Worm (Caenorhabditis elegans) whole organism, L4 larva: Measurements from ENCODE around the gene T12D8.5.

Experiments
- D1046.2 ChIP-seq: fragments of 200-800 bp; sonication (Bioruptor generic); IDR thresholded peaks from 2 replicates; pipeline ENCODE4 v1.3.6; 2022; ENCODE audit warnings: missing genetic modification characterization, missing compliant biosample characterization
- T20F7.1 ChIP-seq: fragments of 200-800 bp; sonication (Bioruptor generic); optimal IDR thresholded peaks from 2 replicates; lab custom pipeline; 2018; ENCODE audit warnings: mild to moderate bottlenecking, missing genetic modification characterization, missing compliant biosample characterization
- T26A8.4 ChIP-seq: fragments of 200-800 bp; sonication (Bioruptor generic); IDR thresholded peaks from 2 replicates; pipeline ENCODE4 v1.3.6; 2022; ENCODE audit warnings: missing genetic modification characterization, missing compliant biosample characterization
- Y105C5A.15 ChIP-seq: fragments of 200-800 bp; sonication (Bioruptor generic); IDR thresholded peaks from 2 replicates; pipeline ENCODE4 v1.3.6; 2022; ENCODE audit warnings: missing genetic modification characterization, missing compliant biosample characterization
- ZK546.5 ChIP-seq, 2 experiments: sonication (generic microtip); optimal IDR thresholded peaks; 2 replicates each; lab custom pipeline; 2017; ENCODE audit warnings: missing biosample characterization in 2 of 2, missing genetic modification characterization in 2 of 2
- aha-1 ChIP-seq: fragments of 150-350 bp; peaks from one replicate; lab custom pipeline; 2014; ENCODE audit warnings: missing biosample characterization, missing genetic modification characterization
- arid-1 ChIP-seq: fragments of 200-800 bp; sonication (Bioruptor generic); conservative IDR thresholded peaks from 2 replicates; pipeline ENCODE4 v1.3.6; 2022; ENCODE audit warnings: missing genetic modification reagents, missing genetic modification characterization, missing compliant biosample characterization
- attf-4 ChIP-seq: sonication (generic microtip); optimal IDR thresholded peaks from 3 replicates; lab custom pipeline; 2017; ENCODE audit warnings: missing biosample characterization, missing genetic modification characterization
- ceh-28 ChIP-seq: fragments of 150-350 bp; optimal IDR thresholded peaks from 2 replicates; lab custom pipeline; 2014; ENCODE audit warnings: missing biosample characterization, missing genetic modification reagents, missing genetic modification characterization
- ceh-82 ChIP-seq: sonication (generic microtip); optimal IDR thresholded peaks from 2 replicates; lab custom pipeline; 2017; ENCODE audit warnings: missing biosample characterization, missing genetic modification characterization
- ces-1 ChIP-seq: fragments of 150-350 bp; sonication (generic microtip); optimal IDR thresholded peaks from 4 replicates; lab custom pipeline; 2014; ENCODE audit warnings: missing biosample characterization, missing genetic modification reagents, missing genetic modification characterization
- ctbp-1 ChIP-seq: fragments of 200-800 bp; sonication (Bioruptor generic); IDR thresholded peaks from 2 replicates; pipeline ENCODE4 v1.3.6; 2022; ENCODE audit warnings: missing genetic modification reagents, missing genetic modification characterization, missing compliant biosample characterization
- daf-16 ChIP-seq, 3 experiments: sonication (generic microtip); optimal IDR thresholded peaks; 2 replicates each; lab custom pipeline; 2016 to 2017; ENCODE audit warnings: missing genetic modification characterization in 3 of 3, missing genetic modification reagents in 3 of 3, mild to moderate bottlenecking in 2 of 3, missing compliant biosample characterization in 2 of 3, missing biosample characterization in 1 of 3, moderate library complexity in 1 of 3
- daf-8 ChIP-seq: fragments of 200-800 bp; sonication (Bioruptor generic); IDR thresholded peaks from 2 replicates; pipeline ENCODE4 v1.3.6; 2022; ENCODE audit warnings: missing genetic modification characterization, missing compliant biosample characterization
- dmd-6 ChIP-seq: fragments of 200-800 bp; sonication (Bioruptor generic); IDR thresholded peaks from 2 replicates; pipeline ENCODE4 v1.3.6; 2022; ENCODE audit warnings: missing genetic modification reagents, missing genetic modification characterization, missing compliant biosample characterization
- dpl-1 ChIP-seq: fragments of 150-350 bp; optimal IDR thresholded peaks from 2 replicates; lab custom pipeline; 2014; ENCODE audit warnings: missing biosample characterization, missing genetic modification reagents, missing genetic modification characterization
- duxl-1 ChIP-seq: sonication (generic microtip); optimal IDR thresholded peaks from 2 replicates; lab custom pipeline; 2016; ENCODE audit warnings: mild to moderate bottlenecking, missing genetic modification characterization, moderate library complexity, missing compliant biosample characterization; ENCODE audit not compliant: poor library complexity
- dve-1 ChIP-seq: sonication (generic microtip); optimal IDR thresholded peaks from 2 replicates; lab custom pipeline; 2017; ENCODE audit warnings: antibody characterized with exemption, mild to moderate bottlenecking, missing genetic modification characterization, missing compliant biosample characterization; ENCODE audit not compliant: insufficient read depth
- fkh-10 ChIP-seq: fragments of 150-350 bp; optimal IDR thresholded peaks from 2 replicates; lab custom pipeline; 2014; ENCODE audit warnings: missing biosample characterization, missing genetic modification reagents, missing genetic modification characterization
- gei-8 ChIP-seq: fragments of 200-800 bp; sonication (Bioruptor generic); optimal IDR thresholded peaks from 2 replicates; lab custom pipeline; 2018; ENCODE audit warnings: mild to moderate bottlenecking, missing genetic modification characterization, missing compliant biosample characterization
- hlh-11 ChIP-seq: fragments of 200-800 bp; sonication (Bioruptor generic); optimal IDR thresholded peaks from 2 replicates; lab custom pipeline; 2018; ENCODE audit warnings: mild to moderate bottlenecking, missing genetic modification characterization, missing compliant biosample characterization
- hlh-30 ChIP-seq: sonication (generic microtip); optimal IDR thresholded peaks from 2 replicates; lab custom pipeline; 2017; ENCODE audit warnings: antibody characterized with exemption, mild to moderate bottlenecking, missing genetic modification characterization, missing compliant biosample characterization; ENCODE audit not compliant: insufficient read depth
- hmg-1.1 ChIP-seq: fragments of 200-800 bp; sonication (Bioruptor generic); IDR thresholded peaks from 2 replicates; pipeline ENCODE4 v1.3.6; 2022; ENCODE audit warnings: missing genetic modification reagents, missing genetic modification characterization, missing compliant biosample characterization
- jun-1 ChIP-seq: fragments of 150-350 bp; optimal IDR thresholded peaks from 2 replicates; lab custom pipeline; 2014; ENCODE audit warnings: missing biosample characterization, missing genetic modification reagents, missing genetic modification characterization
- lim-7 ChIP-seq: fragments of 200-800 bp; sonication (Bioruptor generic); IDR thresholded peaks from 2 replicates; pipeline ENCODE4 v1.3.6; 2022; ENCODE audit warnings: missing genetic modification characterization, missing compliant biosample characterization
- lin-1 ChIP-seq: fragments of 200-800 bp; sonication (Bioruptor generic); IDR thresholded peaks from 2 replicates; pipeline ENCODE4 v1.3.6; 2022; ENCODE audit warnings: missing genetic modification reagents, missing genetic modification characterization, missing compliant biosample characterization
- lin-13 ChIP-seq: fragments of 150-350 bp; optimal IDR thresholded peaks from 2 replicates; lab custom pipeline; 2014; ENCODE audit warnings: missing biosample characterization, missing genetic modification reagents, missing genetic modification characterization
- lin-15B ChIP-seq: fragments of 150-350 bp; sonication (generic microtip); optimal IDR thresholded peaks from 3 replicates; lab custom pipeline; 2014; ENCODE audit warnings: missing biosample characterization, missing genetic modification characterization
- lin-38 ChIP-seq: fragments of 200-800 bp; sonication (Bioruptor generic); IDR thresholded peaks from 2 replicates; pipeline ENCODE4 v1.3.6; 2022; ENCODE audit warnings: missing genetic modification reagents, missing genetic modification characterization, missing compliant biosample characterization
- lin-39 ChIP-seq: fragments of 150-350 bp; optimal IDR thresholded peaks from 2 replicates; lab custom pipeline; 2014; ENCODE audit warnings: missing biosample characterization, missing genetic modification reagents, missing genetic modification characterization
- lir-3 ChIP-seq: sonication (generic microtip); optimal IDR thresholded peaks from 2 replicates; lab custom pipeline; 2016; ENCODE audit warnings: mild to moderate bottlenecking, missing genetic modification characterization, missing compliant biosample characterization
- madf-5 ChIP-seq, 2 experiments: fragments of 200-800 bp; sonication (Bioruptor generic); IDR thresholded peaks; 2 replicates each; pipeline ENCODE4 v1.3.6; 2022; ENCODE audit warnings: missing compliant biosample characterization in 2 of 2, missing genetic modification characterization in 2 of 2
- madf-9 ChIP-seq: fragments of 200-800 bp; sonication (Bioruptor generic); conservative IDR thresholded peaks from 2 replicates; pipeline ENCODE4 v1.3.6; 2022; ENCODE audit warnings: missing genetic modification reagents, missing genetic modification characterization, missing compliant biosample characterization
- mdl-1 ChIP-seq, 2 experiments: fragments of 150-350 bp in 1 of 2; sonication (generic microtip) in 1 of 2; optimal IDR thresholded peaks; 2 replicates each; lab custom pipeline; 2014 to 2017; ENCODE audit warnings: missing biosample characterization in 2 of 2, missing genetic modification characterization in 2 of 2
- nhr-10 ChIP-seq: fragments of 150-350 bp; optimal IDR thresholded peaks from 2 replicates; lab custom pipeline; 2014; ENCODE audit warnings: missing biosample characterization, missing genetic modification characterization
- nhr-237 ChIP-seq: sonication (generic microtip); optimal IDR thresholded peaks from 2 replicates; lab custom pipeline; 2017; ENCODE audit warnings: missing biosample characterization, missing genetic modification characterization
- pha-4 ChIP-seq, 2 experiments: fragments of 150-350 bp in 1 of 2; fragments of 200-800 bp in 1 of 2; sonication (Bioruptor generic) in 1 of 2; IDR thresholded peaks in 1 of 2; optimal IDR thresholded peaks in 1 of 2; 2 replicates each; pipeline versions ENCODE4 v1.3.6 to Lab custom; 2014 to 2022; ENCODE audit warnings: missing genetic modification characterization in 2 of 2, missing genetic modification reagents in 2 of 2, missing biosample characterization in 1 of 2, missing compliant biosample characterization in 1 of 2
- php-3 ChIP-seq: fragments of 200-800 bp; sonication (Bioruptor generic); IDR thresholded peaks from 2 replicates; pipeline ENCODE4 v1.3.6; 2022; ENCODE audit warnings: missing genetic modification reagents, missing genetic modification characterization, missing compliant biosample characterization
- rbr-2 ChIP-seq: sonication (generic microtip); optimal IDR thresholded peaks from 2 replicates; lab custom pipeline; 2016; ENCODE audit warnings: missing genotype, missing genetic modification characterization, missing compliant biosample characterization
- saeg-2 ChIP-seq: fragments of 200-800 bp; sonication (Bioruptor generic); IDR thresholded peaks from 2 replicates; pipeline ENCODE4 v1.3.6; 2022; ENCODE audit warnings: missing genetic modification reagents, missing genetic modification characterization, missing compliant biosample characterization
- set-16 ChIP-seq: fragments of 200-800 bp; sonication (Bioruptor generic); IDR thresholded peaks from 2 replicates; pipeline ENCODE4 v1.3.6; 2022; ENCODE audit warnings: missing genetic modification reagents, missing genetic modification characterization, missing compliant biosample characterization
- snpc-1.2 ChIP-seq: fragments of 200-800 bp; sonication (Bioruptor generic); IDR thresholded peaks from 2 replicates; pipeline ENCODE4 v1.3.6; 2022; ENCODE audit warnings: missing genetic modification reagents, missing genetic modification characterization, missing compliant biosample characterization
- spr-3 ChIP-seq: fragments of 200-800 bp; sonication (Bioruptor generic); optimal IDR thresholded peaks from 2 replicates; lab custom pipeline; 2018; ENCODE audit warnings: mild to moderate bottlenecking, missing genetic modification characterization, missing compliant biosample characterization
- unc-130 ChIP-seq: sonication (generic microtip); optimal IDR thresholded peaks from 2 replicates; lab custom pipeline; 2016; ENCODE audit warnings: missing genetic modification reagents, missing genetic modification characterization, missing compliant biosample characterization
- unc-39 ChIP-seq: sonication (generic microtip); optimal IDR thresholded peaks from 2 replicates; lab custom pipeline; 2017; ENCODE audit warnings: missing biosample characterization, missing genetic modification characterization
- unc-62 ChIP-seq, 3 experiments: fragments of 150-350 bp in 1 of 3; sonication (generic microtip); optimal IDR thresholded peaks in 2 of 3; peaks in 1 of 3; 1 replicate in 1 of 3; 2 replicates in 2 of 3; lab custom pipeline; 2014 to 2017; ENCODE audit warnings: missing biosample characterization in 3 of 3, missing genetic modification characterization in 3 of 3, missing genetic modification reagents in 3 of 3, missing genotype in 1 of 3
- zfp-2 ChIP-seq: sonication (generic microtip); optimal IDR thresholded peaks from 2 replicates; lab custom pipeline; 2016; ENCODE audit warnings: mild to moderate bottlenecking, missing genetic modification characterization, missing compliant biosample characterization
- zip-2 ChIP-seq: fragments of 150-350 bp; optimal IDR thresholded peaks from 2 replicates; lab custom pipeline; 2014; ENCODE audit warnings: missing biosample characterization, missing genetic modification characterization

T12D8.5 gene

ce11 chrIII:13625650-13626430 lies 746 bp downstream of the T12D8.5 start (continued):
- no peak for TF ChIP-seq lir-3 (tag; lab: Kevin White, UChicago)
- no peak for TF ChIP-seq hmg-1.1
- no peak for TF ChIP-seq zfp-2 (tag; lab: Kevin White, UChicago)
- no peak for TF ChIP-seq ZK546.5 (tag; optimal IDR thresholded peaks at IDR 0.05; lab: Kevin White, UChicago)
- peak in 1 of 2 experiments; percentile 91 for TF ChIP-seq unc-62 (GFP tag; optimal IDR thresholded peaks at IDR 0.05 in 1 of 2; lab: Kevin White, UChicago)
- TF ChIP-seq unc-62 (tag; optimal IDR thresholded peaks at IDR 0.05; lab: Kevin White, UChicago) = no peak
- no peak for TF ChIP-seq dpl-1 (GFP tag; lab: Kevin White, UChicago)
- TF ChIP-seq lin-39 (tag; lab: Kevin White, UChicago) = no peak
- TF ChIP-seq ceh-28 (tag; lab: Kevin White, UChicago) = peak; percentile 31
- no peak for TF ChIP-seq unc-130 (GFP tag; lab: Kevin White, UChicago)
- no peak for TF ChIP-seq ceh-82 (tag; lab: Kevin White, UChicago)
- no peak for TF ChIP-seq dmd-6 (GFP tag; lab: Robert Waterston, UW)
- TF ChIP-seq T20F7.1 (GFP tag; lab: Kevin White, UChicago) = no peak
- TF ChIP-seq lin-38 (GFP tag; lab: Robert Waterston, UW) = 0 out of 2 replicates have a peak, but pooled peaks have one; percentile 4
- no peak for TF ChIP-seq zip-2
- TF ChIP-seq unc-39 (tag; lab: Kevin White, UChicago) = no peak
- peak; percentile 54; the same call in 1 of the 2 replicates for TF ChIP-seq T26A8.4 (GFP tag; lab: Robert Waterston, UW)
- no peak for TF ChIP-seq gei-8 (GFP tag; lab: Kevin White, UChicago)
- TF ChIP-seq snpc-1.2 (GFP tag; lab: Robert Waterston, UW) = no peak; the same call in 1 of the 2 replicates
- TF ChIP-seq daf-8 (GFP tag; lab: Robert Waterston, UW) = no peak
- no peak for TF ChIP-seq D1046.2
- TF ChIP-seq daf-16 (GFP tag; optimal IDR thresholded peaks at IDR 0.05; lab: Kevin White, UChicago) = peak in 1 of 2 experiments; percentile 2
- TF ChIP-seq daf-16 (tag; optimal IDR thresholded peaks at IDR 0.05; lab: Kevin White, UChicago) = peak; percentile 50
- no peak for TF ChIP-seq hlh-30 (tag; lab: Kevin White, UChicago)
- TF ChIP-seq dve-1 (tag; lab: Kevin White, UChicago) = peak; percentile 46
- TF ChIP-seq lim-7 = no peak
- no peak for TF ChIP-seq lin-1 (GFP tag; lab: Robert Waterston, UW)
- peak; percentile 40 for TF ChIP-seq set-16 (GFP tag; lab: Robert Waterston, UW)
- no peak for TF ChIP-seq mdl-1 (tag; optimal IDR thresholded peaks at IDR 0.05; lab: Kevin White, UChicago)
- no peak for TF ChIP-seq jun-1 (tag; lab: Kevin White, UChicago)
- TF ChIP-seq php-3 (GFP tag; lab: Robert Waterston, UW) = peak; percentile 33; the same call in 1 of the 2 replicates
- no peak for TF ChIP-seq ces-1 (GFP tag; lab: Kevin White, UChicago)
- no peak for TF ChIP-seq attf-4 (tag; lab: Kevin White, UChicago)
- TF ChIP-seq Y105C5A.15 (GFP tag; lab: Robert Waterston, UW) = no peak
- TF ChIP-seq nhr-10 = no peak
- peak; percentile 31 for TF ChIP-seq aha-1 (tag; lab: Kevin White, UChicago)
- no peak for TF ChIP-seq rbr-2 (tag; lab: Kevin White, UChicago)
- TF ChIP-seq saeg-2 (GFP tag; lab: Robert Waterston, UW) = 0 out of 2 replicates have a peak, but pooled peaks have one; percentile 12
- no peak for TF ChIP-seq nhr-237 (tag; lab: Kevin White, UChicago)
- no peak for TF ChIP-seq madf-9 (GFP tag; lab: Robert Waterston, UW)
- TF ChIP-seq madf-5 (GFP tag; IDR thresholded peaks at IDR 0.05; lab: Robert Waterston, UW) = no peak
- no peak for TF ChIP-seq fkh-10
- no peak for TF ChIP-seq arid-1 (GFP tag; lab: Robert Waterston, UW)
- TF ChIP-seq duxl-1 (tag; lab: Kevin White, UChicago) = no peak
- TF ChIP-seq spr-3 (GFP tag; lab: Kevin White, UChicago) = no peak
- TF ChIP-seq lin-13 (GFP tag; lab: Kevin White, UChicago) = no peak
- no peak for TF ChIP-seq ctbp-1 (GFP tag; lab: Robert Waterston, UW)
- TF ChIP-seq pha-4 (GFP tag; IDR thresholded peaks at IDR 0.05; lab: Robert Waterston, UW) = no peak
- no peak for TF ChIP-seq pha-4 (tag; optimal IDR thresholded peaks at IDR 0.05; lab: Kevin White, UChicago)
- no peak for TF ChIP-seq lin-15B
- TF ChIP-seq hlh-11 (tag; lab: Kevin White, UChicago) = no peak
